Worm (Caenorhabditis elegans) whole organism, late embryonic: ENCODE measurements around the gene arx-6.
A peak's percentile ranks its signal among the peaks of the same experiment; 100 is the strongest.

ENCODE experiments used
- F13H6.1 ChIP-seq: sonication (generic microtip); optimal IDR thresholded peaks from 2 replicates; lab custom pipeline; 2016; ENCODE audit warnings: missing genetic modification characterization, missing compliant biosample characterization
- K09A11.1 ChIP-seq: sonication (generic microtip); optimal IDR thresholded peaks from 2 replicates; lab custom pipeline; 2017; ENCODE audit warnings: antibody characterized with exemption, mild to moderate bottlenecking, missing genetic modification characterization, missing compliant biosample characterization; ENCODE audit not compliant: insufficient read depth
- T23F11.4 ChIP-seq: fragments of 200-800 bp; sonication (Bioruptor generic); optimal IDR thresholded peaks from 2 replicates; lab custom pipeline; 2018; ENCODE audit warnings: mild to moderate bottlenecking, missing genetic modification characterization, missing compliant biosample characterization
- Y22D7AL.16 ChIP-seq: sonication (generic microtip); optimal IDR thresholded peaks from 2 replicates; lab custom pipeline; 2016; ENCODE audit warnings: missing genetic modification characterization, missing compliant biosample characterization
- ama-1 ChIP-seq: fragments of 150-350 bp; optimal IDR thresholded peaks from 2 replicates; lab custom pipeline; 2014
- ceh-14 ChIP-seq: sonication (generic microtip); optimal IDR thresholded peaks from 2 replicates; lab custom pipeline; 2016; ENCODE audit warnings: missing genotype, missing genetic modification characterization, missing compliant biosample characterization
- ceh-19 ChIP-seq: fragments of 200-800 bp; sonication (Bioruptor generic); optimal IDR thresholded peaks from 2 replicates; lab custom pipeline; 2018; ENCODE audit warnings: mild to moderate bottlenecking, missing genetic modification characterization, missing compliant biosample characterization
- ceh-2 ChIP-seq: sonication (generic microtip); optimal IDR thresholded peaks from 2 replicates; lab custom pipeline; 2016; ENCODE audit warnings: missing genotype, missing genetic modification characterization, missing compliant biosample characterization
- ceh-22 ChIP-seq: sonication (generic microtip); optimal IDR thresholded peaks from 2 replicates; lab custom pipeline; 2017; ENCODE audit warnings: missing biosample characterization, missing genetic modification characterization
- ceh-24 ChIP-seq: sonication (generic microtip); optimal IDR thresholded peaks from 2 replicates; lab custom pipeline; 2016; ENCODE audit warnings: mild to moderate bottlenecking, missing genetic modification characterization, missing compliant biosample characterization
- ceh-30 ChIP-seq: fragments of 150-350 bp; optimal IDR thresholded peaks from 2 replicates; lab custom pipeline; 2014; ENCODE audit warnings: missing biosample characterization, missing genetic modification characterization
- ceh-34 ChIP-seq: sonication (generic microtip); optimal IDR thresholded peaks from 2 replicates; lab custom pipeline; 2016; ENCODE audit warnings: mild to moderate bottlenecking, missing genetic modification characterization, missing compliant biosample characterization
- ceh-45 ChIP-seq: fragments of 200-800 bp; sonication (Bioruptor generic); IDR thresholded peaks from 2 replicates; pipeline ENCODE4 v1.3.6; 2022; ENCODE audit warnings: missing genetic modification reagents, missing genetic modification characterization, missing compliant biosample characterization
- ceh-48 ChIP-seq: sonication (generic microtip); optimal IDR thresholded peaks from 2 replicates; lab custom pipeline; 2016; ENCODE audit warnings: missing genetic modification characterization, inconsistent platforms, missing compliant biosample characterization
- ceh-6 ChIP-seq: fragments of 200-800 bp; sonication (Bioruptor generic); optimal IDR thresholded peaks from 2 replicates; lab custom pipeline; 2018; ENCODE audit warnings: mild to moderate bottlenecking, missing genetic modification characterization, missing compliant biosample characterization
- ceh-9 ChIP-seq: sonication (generic microtip); optimal IDR thresholded peaks from 2 replicates; lab custom pipeline; 2016; ENCODE audit warnings: mild to moderate bottlenecking, missing genetic modification characterization, inconsistent platforms, missing compliant biosample characterization
- che-1 ChIP-seq: sonication (generic microtip); optimal IDR thresholded peaks from 2 replicates; lab custom pipeline; 2016; ENCODE audit warnings: mild to moderate bottlenecking, missing genetic modification characterization, missing compliant biosample characterization
- dmd-4 ChIP-seq: sonication (generic microtip); optimal IDR thresholded peaks from 2 replicates; lab custom pipeline; 2016; ENCODE audit warnings: borderline replicate concordance, missing genetic modification characterization, missing compliant biosample characterization
- dve-1 ChIP-seq: sonication (generic microtip); optimal IDR thresholded peaks from 2 replicates; lab custom pipeline; 2017; ENCODE audit warnings: antibody characterized with exemption, mild to moderate bottlenecking, missing genetic modification characterization, missing compliant biosample characterization
- elt-2 ChIP-seq: sonication (generic microtip); optimal IDR thresholded peaks from 2 replicates; lab custom pipeline; 2016; ENCODE audit warnings: missing genetic modification reagents, missing genetic modification characterization, missing compliant biosample characterization
- ets-4 ChIP-seq: sonication (generic microtip); optimal IDR thresholded peaks from 2 replicates; lab custom pipeline; 2016; ENCODE audit warnings: missing genetic modification characterization, missing compliant biosample characterization
- eyg-1 ChIP-seq: sonication (generic microtip); optimal IDR thresholded peaks from 2 replicates; lab custom pipeline; 2016; ENCODE audit warnings: missing genotype, missing genetic modification characterization, missing compliant biosample characterization
- fax-1 ChIP-seq: sonication (generic microtip); optimal IDR thresholded peaks from 2 replicates; lab custom pipeline; 2016; ENCODE audit warnings: missing genotype, missing genetic modification characterization, missing compliant biosample characterization
- fkh-10 ChIP-seq: fragments of 150-350 bp; optimal IDR thresholded peaks from 2 replicates; lab custom pipeline; 2014; ENCODE audit warnings: missing biosample characterization, missing genetic modification reagents, missing genetic modification characterization
- fkh-6 ChIP-seq: sonication (generic microtip); optimal IDR thresholded peaks from 2 replicates; lab custom pipeline; 2016; ENCODE audit warnings: missing genetic modification characterization, missing compliant biosample characterization
- gmeb-2 ChIP-seq: sonication (generic microtip); optimal IDR thresholded peaks from 2 replicates; lab custom pipeline; 2016; ENCODE audit warnings: missing genetic modification characterization, inconsistent platforms, missing compliant biosample characterization
- hlh-13 ChIP-seq: fragments of 200-800 bp; sonication (Bioruptor generic); optimal IDR thresholded peaks from 2 replicates; lab custom pipeline; 2018; ENCODE audit warnings: mild to moderate bottlenecking, missing genetic modification characterization, missing compliant biosample characterization
- hlh-15 ChIP-seq: sonication (generic microtip); optimal IDR thresholded peaks from 2 replicates; lab custom pipeline; 2016; ENCODE audit warnings: missing genetic modification characterization, missing compliant biosample characterization
- hlh-30 ChIP-seq: sonication (generic microtip); optimal IDR thresholded peaks from 2 replicates; lab custom pipeline; 2017; ENCODE audit warnings: antibody characterized with exemption, missing genetic modification characterization, missing compliant biosample characterization; ENCODE audit not compliant: insufficient read depth
- hlh-6 ChIP-seq: sonication (generic microtip); optimal IDR thresholded peaks from 2 replicates; lab custom pipeline; 2016; ENCODE audit warnings: missing genotype, missing genetic modification characterization, missing compliant biosample characterization
- hlh-8 ChIP-seq: sonication (generic microtip); optimal IDR thresholded peaks from 2 replicates; lab custom pipeline; 2016; ENCODE audit warnings: missing genotype, missing genetic modification characterization, missing compliant biosample characterization
- lim-6 ChIP-seq: sonication (generic microtip); optimal IDR thresholded peaks from 2 replicates; lab custom pipeline; 2016; ENCODE audit warnings: missing genetic modification characterization, missing compliant biosample characterization
- madf-2 ChIP-seq: sonication (generic microtip); optimal IDR thresholded peaks from 2 replicates; lab custom pipeline; 2017; ENCODE audit warnings: missing genetic modification characterization, missing compliant biosample characterization
- nfya-1 ChIP-seq: sonication (generic microtip); optimal IDR thresholded peaks from 2 replicates; lab custom pipeline; 2017; ENCODE audit warnings: missing genetic modification characterization, mild to moderate bottlenecking, missing compliant biosample characterization, antibody characterized with exemption, moderate library complexity
- nhr-11 ChIP-seq: fragments of 150-350 bp; optimal IDR thresholded peaks from 2 replicates; lab custom pipeline; 2014; ENCODE audit warnings: missing biosample characterization, missing genetic modification characterization
- pag-3 ChIP-seq: sonication (generic microtip); optimal IDR thresholded peaks from 2 replicates; lab custom pipeline; 2016; ENCODE audit warnings: missing compliant biosample characterization, missing genetic modification characterization, borderline replicate concordance
- pqm-1 ChIP-seq: sonication (generic microtip); optimal IDR thresholded peaks from 2 replicates; lab custom pipeline; 2016; ENCODE audit warnings: missing genetic modification characterization, missing compliant biosample characterization
- pros-1 ChIP-seq: fragments of 150-350 bp; optimal IDR thresholded peaks from 2 replicates; lab custom pipeline; 2014; ENCODE audit warnings: missing biosample characterization, missing genetic modification reagents, missing genetic modification characterization
- ref-2 ChIP-seq: sonication (generic microtip); optimal IDR thresholded peaks from 2 replicates; lab custom pipeline; 2016; ENCODE audit warnings: missing genetic modification characterization, missing compliant biosample characterization
- rnt-1 ChIP-seq: sonication (generic microtip); optimal IDR thresholded peaks from 2 replicates; lab custom pipeline; 2016; ENCODE audit warnings: missing genetic modification characterization, missing compliant biosample characterization
- sdc-2 ChIP-seq: sonication (generic microtip); optimal IDR thresholded peaks from 2 replicates; lab custom pipeline; 2016; ENCODE audit warnings: missing genotype, missing genetic modification characterization, missing compliant biosample characterization
- sox-4 ChIP-seq: sonication (generic microtip); optimal IDR thresholded peaks from 2 replicates; lab custom pipeline; 2017; ENCODE audit warnings: mild to moderate bottlenecking, missing genetic modification characterization, inconsistent platforms, missing compliant biosample characterization
- syd-9 ChIP-seq: sonication (generic microtip); optimal IDR thresholded peaks from 2 replicates; lab custom pipeline; 2016; ENCODE audit warnings: mild to moderate bottlenecking, missing genetic modification characterization, moderate library complexity, missing compliant biosample characterization
- tbx-2 ChIP-seq: sonication (generic microtip); optimal IDR thresholded peaks from 2 replicates; lab custom pipeline; 2016; ENCODE audit warnings: missing genetic modification characterization, missing compliant biosample characterization
- tbx-7 ChIP-seq: sonication (generic microtip); optimal IDR thresholded peaks from 2 replicates; lab custom pipeline; 2016; ENCODE audit warnings: missing genotype, missing genetic modification characterization, missing compliant biosample characterization
- unc-3 ChIP-seq, 2 experiments: fragments of 200-800 bp in 1 of 2; sonication (Bioruptor generic) in 1 of 2; sonication (generic microtip) in 1 of 2; conservative IDR thresholded peaks in 1 of 2; optimal IDR thresholded peaks in 1 of 2; 2 replicates each; pipeline versions ENCODE4 v1.3.6 to Lab custom; 2016 to 2022; ENCODE audit warnings: missing compliant biosample characterization in 2 of 2, missing genetic modification characterization in 2 of 2, missing genetic modification reagents in 1 of 2
- unc-86 ChIP-seq: sonication (generic microtip); optimal IDR thresholded peaks from 2 replicates; lab custom pipeline; 2016; ENCODE audit warnings: missing genetic modification characterization, missing compliant biosample characterization
- zip-5 ChIP-seq: sonication (generic microtip); optimal IDR thresholded peaks from 2 replicates; lab custom pipeline; 2016; ENCODE audit warnings: missing genetic modification characterization, missing compliant biosample characterization
- ztf-16 ChIP-seq: sonication (generic microtip); optimal IDR thresholded peaks from 2 replicates; lab custom pipeline; 2017; ENCODE audit warnings: missing genetic modification characterization, missing compliant biosample characterization

Gene arx-6

DNA sequence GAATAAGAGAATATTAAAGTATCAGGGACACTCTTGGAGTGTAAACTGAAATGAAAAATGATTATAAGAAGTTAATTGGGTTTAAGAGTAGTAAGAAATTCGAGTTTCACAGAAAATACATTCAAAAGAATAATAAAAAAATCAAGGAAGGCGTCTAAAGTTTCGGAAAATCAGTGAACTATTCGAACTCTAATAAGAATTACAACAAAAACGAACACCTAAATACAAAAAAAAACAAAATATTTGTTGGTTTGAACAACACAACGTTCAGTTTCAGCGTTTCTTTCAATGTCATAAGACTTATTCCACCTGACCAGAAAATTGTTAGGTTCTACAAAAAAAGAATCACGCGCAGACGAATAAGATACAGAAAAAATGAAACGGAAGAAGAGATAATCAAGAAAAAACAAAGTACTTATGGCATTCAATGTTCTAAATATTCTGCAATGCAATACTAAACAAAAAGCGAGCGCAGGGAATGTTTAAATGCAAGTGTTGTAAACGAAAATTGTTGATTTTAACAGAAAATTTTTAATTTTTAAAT lies 20.6 kb downstream of the arx-6 start, which contains the start of gene nhl-2:
nhl-2 (minus strand) TSS at position 51 of the 544 bp plus-strand sequence.
- no peak for TF ChIP-seq gmeb-2 (tag; lab: Kevin White, UChicago)

DNA sequence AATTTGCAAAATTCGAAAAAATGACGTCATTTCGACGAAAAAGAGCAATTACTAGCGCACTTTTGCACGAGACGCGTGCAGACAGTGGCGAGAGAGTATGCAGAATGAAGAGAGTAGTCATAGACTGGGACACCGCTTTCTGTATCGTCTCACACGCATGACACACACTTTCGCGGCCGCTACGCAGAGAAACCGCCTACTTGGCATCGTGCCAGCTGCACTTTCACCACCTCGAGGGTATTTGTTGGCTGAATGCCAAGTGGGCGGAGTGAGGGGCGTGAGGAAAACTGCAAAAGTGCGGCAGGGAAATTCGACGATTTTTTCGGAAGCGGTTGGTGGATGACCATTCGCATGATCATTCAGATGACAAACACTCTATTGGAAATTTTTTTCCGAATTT lies 21.3 kb downstream of the arx-6 start:
- TF ChIP-seq ceh-34 (tag; lab: Kevin White, UChicago): peak; percentile 95
- TF ChIP-seq unc-3 (GFP tag; conservative IDR thresholded peaks at IDR 0.05; lab: Robert Waterston, UW): 0 out of 2 replicates have a peak, but pooled peaks have one; percentile 37
- TF ChIP-seq unc-3 (tag; optimal IDR thresholded peaks at IDR 0.05; lab: Kevin White, UChicago): peak; percentile 85
- TF ChIP-seq ceh-9: no peak
- peak; percentile 98 for TF ChIP-seq hlh-30
- peak; percentile 99 for TF ChIP-seq ets-4
- TF ChIP-seq ceh-22 (tag; lab: Kevin White, UChicago): peak; percentile 41
- peak; percentile 10 for TF ChIP-seq gmeb-2 (tag; lab: Kevin White, UChicago)
- no peak for TF ChIP-seq Y22D7AL.16
- TF ChIP-seq hlh-8 (tag; lab: Kevin White, UChicago): peak; percentile 40
- TF ChIP-seq ceh-24: no peak
- TF ChIP-seq ref-2 (tag; lab: Kevin White, UChicago): peak; percentile 96
- TF ChIP-seq pqm-1: peak; percentile 77
- no peak for TF ChIP-seq sox-4 (tag; lab: Kevin White, UChicago)
- TF ChIP-seq ceh-45: no peak
- no peak for TF ChIP-seq zip-5
- peak; percentile 97 for TF ChIP-seq nfya-1 (tag; lab: Kevin White, UChicago)
- peak; percentile 40 for TF ChIP-seq T23F11.4 (GFP tag; lab: Kevin White, UChicago)
- no peak for TF ChIP-seq hlh-15 (tag; lab: Kevin White, UChicago)
- peak; percentile 98 for TF ChIP-seq tbx-2 (tag; lab: Kevin White, UChicago)
- TF ChIP-seq eyg-1 (tag; lab: Kevin White, UChicago): peak; percentile 25
- TF ChIP-seq pag-3 (tag; lab: Kevin White, UChicago): no peak
- peak; percentile 52 for TF ChIP-seq tbx-7 (tag; lab: Kevin White, UChicago)
- peak; percentile 54 for TF ChIP-seq unc-86 (tag; lab: Kevin White, UChicago)
- peak; percentile 33 for TF ChIP-seq K09A11.1 (tag; lab: Kevin White, UChicago)
- peak; percentile 72 for TF ChIP-seq fkh-10
- no peak for TF ChIP-seq hlh-13 (GFP tag; lab: Kevin White, UChicago)
- peak; percentile 85 for TF ChIP-seq dmd-4 (tag; lab: Kevin White, UChicago)
- no peak for TF ChIP-seq ama-1 (lab: Kevin White, UChicago)
- peak; percentile 92 for TF ChIP-seq pros-1 (tag; lab: Kevin White, UChicago)
- TF ChIP-seq ceh-19 (GFP tag; lab: Kevin White, UChicago): peak; percentile 56
- no peak for TF ChIP-seq che-1 (tag; lab: Kevin White, UChicago)
- peak; percentile 37 for TF ChIP-seq hlh-6 (tag; lab: Kevin White, UChicago)
- peak; percentile 88 for TF ChIP-seq ceh-14 (tag; lab: Kevin White, UChicago)
- TF ChIP-seq ceh-2 (tag; lab: Kevin White, UChicago): peak; percentile 70
- TF ChIP-seq ztf-16 (tag; lab: Kevin White, UChicago): peak; percentile 15
- peak; percentile 5 for TF ChIP-seq ceh-30
- TF ChIP-seq lim-6 (tag; lab: Kevin White, UChicago): peak; percentile 79
- TF ChIP-seq madf-2 (tag; lab: Kevin White, UChicago): peak; percentile 63
- TF ChIP-seq rnt-1: peak; percentile 98
- TF ChIP-seq ceh-48 (tag; lab: Kevin White, UChicago): peak; percentile 23
- TF ChIP-seq fax-1: no peak
- peak; percentile 93 for TF ChIP-seq dve-1
- peak; percentile 70 for TF ChIP-seq syd-9 (tag; lab: Kevin White, UChicago)
- TF ChIP-seq F13H6.1 (tag; lab: Kevin White, UChicago): peak; percentile 89
- TF ChIP-seq elt-2 (tag; lab: Kevin White, UChicago): peak; percentile 70
- TF ChIP-seq nhr-11 (tag; lab: Kevin White, UChicago): no peak
- TF ChIP-seq ceh-6 (GFP tag; lab: Kevin White, UChicago): peak; percentile 53
- peak; percentile 54 for TF ChIP-seq fkh-6
- TF ChIP-seq sdc-2 (tag; lab: Kevin White, UChicago): peak; percentile 75
